Fruit fly (Drosophila melanogaster) whole organism, embryonic: ENCODE data around the gene mib1.

Source experiments
- B-H2 ChIP-seq: fragments of 200-800 bp; sonication (Bioruptor generic); optimal IDR thresholded peaks from 2 replicates; lab custom pipeline; 2018; ENCODE audit warnings: missing biosample characterization, mild to moderate bottlenecking, missing genetic modification characterization
- C15 ChIP-seq: fragments of 200-800 bp; sonication (Bioruptor generic); IDR thresholded peaks from 3 replicates; pipeline ENCODE4 v1.3.6; 2022; ENCODE audit warnings: missing biosample characterization, missing genetic modification characterization
- CG10147 ChIP-seq: fragments of 200-800 bp; sonication (Bioruptor generic); optimal IDR thresholded peaks from 2 replicates; lab custom pipeline; 2019; ENCODE audit warnings: missing biosample characterization, mild to moderate bottlenecking, missing genetic modification characterization, moderate library complexity
- CG10274 ChIP-seq: fragments of 200-800 bp; sonication (Bioruptor generic); optimal IDR thresholded peaks from 3 replicates; lab custom pipeline; 2017; ENCODE audit warnings: missing biosample characterization, mild to moderate bottlenecking, missing genetic modification characterization
- CG11247 ChIP-seq: fragments of 200-800 bp; sonication (Bioruptor generic); IDR thresholded peaks from 2 replicates; pipeline ENCODE4 v1.3.6; 2022; ENCODE audit warnings: missing biosample characterization, missing genetic modification characterization
- CG12744 ChIP-seq: fragments of 200-800 bp; sonication (Bioruptor generic); optimal IDR thresholded peaks from 2 replicates; lab custom pipeline; 2016; ENCODE audit warnings: missing biosample characterization, missing genetic modification characterization
- CG14014 ChIP-seq: fragments of 200-800 bp; sonication (Bioruptor generic); IDR thresholded peaks from 2 replicates; pipeline ENCODE4 v1.3.6; 2022; ENCODE audit warnings: missing biosample characterization, missing genetic modification characterization
- CG14441 ChIP-seq: fragments of 200-800 bp; sonication (Bioruptor generic); IDR thresholded peaks from 2 replicates; pipeline ENCODE4 v1.3.6; 2022; ENCODE audit warnings: missing biosample characterization, missing genetic modification characterization
- CG15269 ChIP-seq: fragments of 200-800 bp; sonication (Bioruptor generic); optimal IDR thresholded peaks from 2 replicates; lab custom pipeline; 2018; ENCODE audit warnings: missing biosample characterization, mild to moderate bottlenecking, missing genetic modification characterization, moderate library complexity
- CG17186 ChIP-seq: fragments of 200-800 bp; sonication (Bioruptor generic); optimal IDR thresholded peaks from 3 replicates; lab custom pipeline; 2017; ENCODE audit warnings: missing biosample characterization, missing genetic modification reagents, missing genetic modification characterization
- CG17385 ChIP-seq: fragments of 200-800 bp; sonication (Bioruptor generic); optimal IDR thresholded peaks from 3 replicates; lab custom pipeline; 2018; ENCODE audit warnings: missing biosample characterization, mild to moderate bottlenecking, missing genetic modification characterization
- CG2199 ChIP-seq: fragments of 200-800 bp; sonication (Bioruptor generic); IDR thresholded peaks from 3 replicates; pipeline ENCODE4 v1.3.6; 2022; ENCODE audit warnings: missing biosample characterization, missing genetic modification characterization
- CG2889 ChIP-seq: fragments of 200-800 bp; sonication (Bioruptor generic); IDR thresholded peaks from 3 replicates; pipeline ENCODE4 v1.3.6; 2022; ENCODE audit warnings: missing biosample characterization, missing genetic modification characterization
- CG30431 ChIP-seq: fragments of 200-800 bp; sonication (Bioruptor generic); optimal IDR thresholded peaks from 2 replicates; lab custom pipeline; 2017; ENCODE audit warnings: missing biosample characterization, missing genetic modification characterization
- CG31224 ChIP-seq: fragments of 200-800 bp; sonication (Bioruptor generic); IDR thresholded peaks from 2 replicates; pipeline ENCODE4 v1.3.6; 2022; ENCODE audit warnings: missing biosample characterization, missing genetic modification characterization
- CG32767 ChIP-seq: fragments of 200-800 bp; sonication (Bioruptor generic); IDR thresholded peaks from 2 replicates; pipeline ENCODE4 v1.3.6; 2022; ENCODE audit warnings: missing biosample characterization, missing genetic modification characterization
- CG34376 ChIP-seq: fragments of 200-800 bp; sonication (Bioruptor generic); optimal IDR thresholded peaks from 2 replicates; lab custom pipeline; 2018; ENCODE audit warnings: missing biosample characterization, mild to moderate bottlenecking, missing genetic modification characterization
- CG3847 ChIP-seq: fragments of 200-800 bp; sonication (Bioruptor generic); IDR thresholded peaks from 2 replicates; pipeline ENCODE4 v1.3.6; 2022; ENCODE audit warnings: missing biosample characterization, missing genetic modification characterization
- CG4820 ChIP-seq: fragments of 200-800 bp; sonication (Bioruptor generic); optimal IDR thresholded peaks from 3 replicates; lab custom pipeline; 2016; ENCODE audit warnings: missing biosample characterization, missing genetic modification characterization
- CG6689 ChIP-seq: fragments of 200-800 bp; sonication (Bioruptor generic); IDR thresholded peaks from 2 replicates; pipeline ENCODE4 v1.3.6; 2022; ENCODE audit warnings: missing biosample characterization, missing genetic modification characterization
- CG7556 ChIP-seq: fragments of 200-800 bp; sonication (Bioruptor generic); optimal IDR thresholded peaks from 2 replicates; lab custom pipeline; 2017; ENCODE audit warnings: missing biosample characterization, mild to moderate bottlenecking, missing genetic modification characterization
- CG8089 ChIP-seq: fragments of 200-800 bp; sonication (Bioruptor generic); optimal IDR thresholded peaks from 3 replicates; lab custom pipeline; 2016; ENCODE audit warnings: missing biosample characterization, missing genetic modification characterization
- CG8290 ChIP-seq, 3 experiments: fragments of 200-800 bp; sonication (Bioruptor generic); optimal IDR thresholded peaks; 2 replicates each; lab custom pipeline; 2016 to 2019; ENCODE audit warnings: missing biosample characterization in 3 of 3, missing genetic modification characterization in 3 of 3, mild to moderate bottlenecking in 2 of 3, moderate library complexity in 1 of 3
- CG8388 ChIP-seq: fragments of 200-800 bp; sonication (Bioruptor generic); optimal IDR thresholded peaks from 2 replicates; lab custom pipeline; 2019; ENCODE audit warnings: missing biosample characterization, mild to moderate bottlenecking, missing genetic modification characterization, moderate library complexity
- Dbx ChIP-seq: fragments of 200-800 bp; sonication (Bioruptor generic); IDR thresholded peaks from 3 replicates; pipeline ENCODE4 v1.3.6; 2022; ENCODE audit warnings: missing biosample characterization, missing genetic modification characterization
- Dip3 ChIP-seq: fragments of 200-800 bp; sonication (Bioruptor generic); optimal IDR thresholded peaks from 3 replicates; lab custom pipeline; 2016; ENCODE audit warnings: missing biosample characterization, missing genetic modification characterization
- Gug ChIP-seq: fragments of 200-800 bp; sonication (Bioruptor generic); IDR thresholded peaks from 4 replicates; pipeline ENCODE4 v1.3.6; 2022; ENCODE audit warnings: missing biosample characterization, missing genetic modification characterization
- Hey ChIP-seq: fragments of 200-800 bp; sonication (Bioruptor generic); optimal IDR thresholded peaks from 3 replicates; lab custom pipeline; 2018; ENCODE audit warnings: missing biosample characterization, mild to moderate bottlenecking, missing genetic modification characterization
- HmgD ChIP-seq: fragments of 200-800 bp; sonication (Bioruptor generic); optimal IDR thresholded peaks from 3 replicates; lab custom pipeline; 2016; ENCODE audit warnings: missing biosample characterization, missing genetic modification characterization
- Med ChIP-seq: fragments of 200-800 bp; sonication (Bioruptor generic); peaks from one replicate; lab custom pipeline; 2016; ENCODE audit warnings: missing biosample characterization, missing genetic modification characterization, mild to moderate bottlenecking, inconsistent platforms, moderate library complexity
- Opbp ChIP-seq: fragments of 200-800 bp; sonication (Bioruptor generic); IDR thresholded peaks from 3 replicates; pipeline ENCODE4 v1.3.6; 2022; ENCODE audit warnings: missing biosample characterization, missing genetic modification characterization; ENCODE audit not compliant: partially characterized antibody
- PHDP ChIP-seq: fragments of 200-800 bp; sonication (Bioruptor generic); optimal IDR thresholded peaks from 3 replicates; lab custom pipeline; 2018; ENCODE audit warnings: missing biosample characterization, mild to moderate bottlenecking, missing genetic modification characterization, moderate library complexity
- Ptx1 ChIP-seq: fragments of 200-800 bp; sonication (Bioruptor generic); IDR thresholded peaks from 2 replicates; pipeline ENCODE4 v1.3.6; 2022; ENCODE audit warnings: missing biosample characterization, missing genetic modification characterization
- Side ChIP-seq: fragments of 200-800 bp; sonication (Bioruptor generic); optimal IDR thresholded peaks from 2 replicates; lab custom pipeline; 2016; ENCODE audit warnings: missing biosample characterization, missing genetic modification characterization
- Ssrp ChIP-seq: fragments of 200-800 bp; sonication (Bioruptor generic); optimal IDR thresholded peaks from 2 replicates; lab custom pipeline; 2018; ENCODE audit warnings: missing biosample characterization, mild to moderate bottlenecking, missing genetic modification characterization, moderate library complexity
- br ChIP-seq: fragments of >200 bp; optimal IDR thresholded peaks from 2 replicates; lab custom pipeline; 2017
- btn ChIP-seq: fragments of 200-800 bp; sonication (Bioruptor generic); optimal IDR thresholded peaks from 2 replicates; lab custom pipeline; 2016; ENCODE audit warnings: missing biosample characterization, missing genetic modification characterization
- corto ChIP-seq: fragments of 200-800 bp; sonication (Bioruptor generic); optimal IDR thresholded peaks from 2 replicates; lab custom pipeline; 2016; ENCODE audit warnings: missing biosample characterization, mild to moderate bottlenecking, missing genetic modification characterization, moderate library complexity
- disco-r ChIP-seq: fragments of 200-800 bp; sonication (Bioruptor generic); optimal IDR thresholded peaks from 2 replicates; lab custom pipeline; 2016; ENCODE audit warnings: missing biosample characterization, missing genetic modification characterization
- dysf ChIP-seq: fragments of 200-800 bp; sonication (Bioruptor generic); IDR thresholded peaks from 3 replicates; pipeline ENCODE4 v1.3.6; 2022; ENCODE audit warnings: missing biosample characterization, missing genetic modification characterization
- gem ChIP-seq: fragments of 200-800 bp; sonication (Bioruptor generic); optimal IDR thresholded peaks from 2 replicates; lab custom pipeline; 2019; ENCODE audit warnings: missing biosample characterization, mild to moderate bottlenecking, missing genetic modification characterization, moderate library complexity
- hkb ChIP-seq, 2 experiments: fragments of 200-800 bp in 1 of 2; fragments of >200 bp in 1 of 2; sonication (Bioruptor generic) in 1 of 2; IDR thresholded peaks in 1 of 2; optimal IDR thresholded peaks in 1 of 2; 2 replicates each; pipeline versions ENCODE4 v1.3.6 to Lab custom; 2017 to 2022; ENCODE audit warnings: missing biosample characterization in 1 of 2, missing genetic modification characterization in 1 of 2
- pan ChIP-seq, 4 experiments: fragments of >200 bp in 3 of 4; fragments of 200-800 bp in 1 of 4; sonication (Bioruptor generic) in 1 of 4; optimal IDR thresholded peaks in 3 of 4; IDR thresholded peaks in 1 of 4; 2 replicates each; pipeline versions ENCODE4 v1.3.6 to Lab custom; 2017 to 2022; ENCODE audit warnings: missing biosample characterization in 2 of 4, missing genetic modification characterization in 2 of 4, mixed read lengths in 1 of 4
- pho ChIP-seq: fragments of 200-800 bp; sonication (Bioruptor generic); optimal IDR thresholded peaks from 2 replicates; lab custom pipeline; 2016; ENCODE audit warnings: missing biosample characterization, missing genetic modification characterization
- ranshi ChIP-seq: fragments of 200-800 bp; sonication (Bioruptor generic); IDR thresholded peaks from 2 replicates; pipeline ENCODE4 v1.3.6; 2022; ENCODE audit warnings: missing biosample characterization, missing genetic modification characterization
- sens ChIP-seq: fragments of 200-800 bp; sonication (Bioruptor generic); peaks from one replicate; lab custom pipeline; 2016; ENCODE audit warnings: missing biosample characterization, missing genetic modification characterization
- slbo ChIP-seq: fragments of 200-800 bp; sonication (Bioruptor generic); IDR thresholded peaks from 2 replicates; pipeline ENCODE4 v1.3.6; 2022; ENCODE audit warnings: missing biosample characterization, missing genetic modification characterization
- so ChIP-seq: fragments of 200-800 bp; sonication (Bioruptor generic); IDR thresholded peaks from 3 replicates; pipeline ENCODE4 v1.3.6; 2022; ENCODE audit warnings: missing biosample characterization, missing genetic modification characterization
- tap ChIP-seq: fragments of 200-800 bp; optimal IDR thresholded peaks from 3 replicates; lab custom pipeline; 2019; ENCODE audit warnings: missing biosample characterization, mild to moderate bottlenecking, missing genetic modification characterization, moderate library complexity
- ttk ChIP-seq: fragments of 200-800 bp; sonication (Bioruptor generic); IDR thresholded peaks from 2 replicates; pipeline ENCODE4 v2.1.2; 2022; ENCODE audit warnings: missing biosample characterization, missing genetic modification characterization

Gene mib1

dm6 chr3L:16048086-16048485, 36.5 kb upstream of the mib1 start (continued):
- TF ChIP-seq disco-r (no peak), Med (GFP tag; lab: Kevin White, UChicago) (peak; percentile 95), slbo (GFP tag; lab: Robert Waterston, UW) (peak; percentile 77), Ptx1 (peak; percentile 52; the same call in 1 of the 2 replicates), Dip3 (GFP tag; lab: Kevin White, UChicago) (peak; percentile 49), HmgD (GFP tag; lab: Kevin White, UChicago) (peak; percentile 7), br (lab: Kevin White, UChicago) (no peak), dysf (GFP tag; lab: Robert Waterston, UW) (peak; percentile 83), CG3847 (GFP tag; lab: Robert Waterston, UW) (0 out of 2 replicates have a peak, but pooled peaks have one; percentile 45), pho (GFP tag; lab: Kevin White, UChicago) (peak; percentile 37), PHDP (tag; lab: Kevin White, UChicago) (peak; percentile 47), CG8388 (GFP tag; lab: Kevin White, UChicago) (no peak), CG7556 (peak; percentile 14), CG6689 (peak; percentile 48; the same call in 1 of the 2 replicates), CG4820 (no peak), CG17186 (GFP tag; lab: Kevin White, UChicago) (no peak), Ssrp (tag; lab: Kevin White, UChicago) (no peak), Opbp (no peak), CG10147 (GFP tag; lab: Kevin White, UChicago) (peak; percentile 40), ttk (GFP tag; lab: Robert Waterston, UW) (0 out of 2 replicates have a peak, but pooled peaks have one; percentile 20), sens (peak; percentile 85), CG14014 (GFP tag; lab: Robert Waterston, UW) (peak; percentile 71), btn (GFP tag; lab: Kevin White, UChicago) (no peak), Gug (GFP tag; lab: Robert Waterston, UW) (peak; percentile 32; the same call in 1 of the 4 replicates), Side (GFP tag; lab: Kevin White, UChicago) (peak; percentile 1), C15 (GFP tag; lab: Robert Waterston, UW) (0 out of 3 replicates have a peak, but pooled peaks have one; percentile 22), CG32767 (GFP tag; lab: Robert Waterston, UW) (peak; percentile 34), CG31224 (GFP tag; lab: Robert Waterston, UW) (0 out of 2 replicates have a peak, but pooled peaks have one; percentile 30), CG17385 (GFP tag; lab: Kevin White, UChicago) (peak; percentile 20), CG34376 (peak; percentile 59), CG10274 (peak; percentile 12), CG30431 (GFP tag; lab: Kevin White, UChicago) (peak; percentile 20), CG14441 (GFP tag; lab: Robert Waterston, UW) (peak; percentile 75), CG12744 (peak; percentile 42), B-H2 (GFP tag; lab: Kevin White, UChicago) (peak; percentile 7), hkb (optimal IDR thresholded peaks at IDR 0.05; lab: Kevin White, UChicago) (no peak), hkb (GFP tag; IDR thresholded peaks at IDR 0.05; lab: Robert Waterston, UW) (peak; percentile 56), so (GFP tag; lab: Robert Waterston, UW) (peak; percentile 84; the same call in 2 of the 3 replicates), CG8290 (GFP tag; optimal IDR thresholded peaks at IDR 0.05; lab: Kevin White, UChicago) (no peak), CG8290 (tag; optimal IDR thresholded peaks at IDR 0.05; lab: Kevin White, UChicago) (peak in 1 of 2 experiments; percentile 72), CG8089 (GFP tag; lab: Kevin White, UChicago) (peak; percentile 23), tap (peak; percentile 7), corto (no peak), CG2889 (GFP tag; lab: Robert Waterston, UW) (peak; percentile 46; the same call in 1 of the 3 replicates), gem (tag; lab: Kevin White, UChicago) (peak; percentile 56), Hey (tag; lab: Kevin White, UChicago) (no peak), CG2199 (no peak), ranshi (GFP tag; lab: Robert Waterston, UW) (peak; percentile 60; the same call in 1 of the 2 replicates), CG11247 (peak; percentile 52; the same call in 1 of the 2 replicates), Dbx (GFP tag; lab: Robert Waterston, UW) (0 out of 3 replicates have a peak, but pooled peaks have one; percentile 40), pan (optimal IDR thresholded peaks at IDR 0.05; lab: Kevin White, UChicago) (no peak), pan (GFP tag; optimal IDR thresholded peaks at IDR 0.05 in 1 of 2, IDR thresholded peaks at IDR 0.05 in 1 of 2) (peak in 1 of 2 experiments; percentile 56), CG15269 (tag; lab: Kevin White, UChicago) (peak; percentile 69)
